Worm (Caenorhabditis elegans) whole organism, L1 larva: ENCODE results near the gene sru-16.
"Not testable (repeated sequence)": the region's sequence is repeated elsewhere in the genome, so short reads cannot be mapped to it uniquely, and the experiment has no call there.

ENCODE experiments used
- C04F5.9 ChIP-seq: sonication (generic microtip); optimal IDR thresholded peaks from 2 replicates; lab custom pipeline; 2016; ENCODE audit warnings: missing genetic modification characterization, missing compliant biosample characterization
- C16A3.4 ChIP-seq: fragments of 150-350 bp; optimal IDR thresholded peaks from 2 replicates; lab custom pipeline; 2014; ENCODE audit warnings: missing biosample characterization, missing genetic modification characterization
- C34B4.2 ChIP-seq: sonication (generic microtip); optimal IDR thresholded peaks from 2 replicates; lab custom pipeline; 2017; ENCODE audit warnings: mild to moderate bottlenecking, missing genetic modification characterization, missing compliant biosample characterization
- F16B12.6 ChIP-seq: fragments of 150-350 bp; optimal IDR thresholded peaks from 2 replicates; lab custom pipeline; 2014; ENCODE audit warnings: missing biosample characterization, missing genetic modification characterization
- alr-1 ChIP-seq: fragments of 200-800 bp; sonication (Bioruptor generic); optimal IDR thresholded peaks from 2 replicates; lab custom pipeline; 2018; ENCODE audit warnings: borderline replicate concordance, mild to moderate bottlenecking, missing genetic modification characterization, missing compliant biosample characterization
- ceh-63 ChIP-seq: fragments of 200-800 bp; sonication (Bioruptor generic); optimal IDR thresholded peaks from 2 replicates; lab custom pipeline; 2018; ENCODE audit warnings: mild to moderate bottlenecking, missing genetic modification characterization, missing compliant biosample characterization
- ces-1 ChIP-seq: fragments of 150-350 bp; optimal IDR thresholded peaks from 2 replicates; lab custom pipeline; 2014; ENCODE audit warnings: missing biosample characterization, missing genetic modification reagents, missing genetic modification characterization
- efl-1 ChIP-seq, 4 experiments: fragments of 150-350 bp; optimal IDR thresholded peaks in 3 of 4; peaks in 1 of 4; 1 replicate in 1 of 4; 2 replicates in 3 of 4; lab custom pipeline; 2014; ENCODE audit warnings: missing biosample characterization in 2 of 4, missing genetic modification characterization in 2 of 4, missing genetic modification reagents in 2 of 4
- efl-3 ChIP-seq: fragments of 200-800 bp; sonication (Bioruptor generic); optimal IDR thresholded peaks from 2 replicates; lab custom pipeline; 2018; ENCODE audit warnings: mild to moderate bottlenecking, missing genetic modification characterization, missing compliant biosample characterization
- egl-13 ChIP-seq: sonication (generic microtip); optimal IDR thresholded peaks from 2 replicates; lab custom pipeline; 2016; ENCODE audit warnings: missing genotype, missing genetic modification reagents, missing genetic modification characterization, missing compliant biosample characterization
- egl-27 ChIP-seq, 2 experiments: fragments of 150-350 bp in 1 of 2; sonication (generic microtip); optimal IDR thresholded peaks; 3 replicates each; lab custom pipeline; 2017 to 2018; ENCODE audit warnings: missing biosample characterization in 2 of 2, missing genetic modification characterization in 2 of 2, missing genetic modification reagents in 2 of 2
- fkh-10 ChIP-seq: sonication (generic microtip); optimal IDR thresholded peaks from 2 replicates; lab custom pipeline; 2017; ENCODE audit warnings: missing biosample characterization, missing genetic modification reagents, missing genetic modification characterization
- fkh-4 ChIP-seq: sonication (generic microtip); optimal IDR thresholded peaks from 2 replicates; lab custom pipeline; 2016; ENCODE audit warnings: missing compliant biosample characterization, missing genetic modification characterization, borderline replicate concordance
- fkh-8 ChIP-seq: sonication (generic microtip); optimal IDR thresholded peaks from 2 replicates; lab custom pipeline; 2016; ENCODE audit warnings: mild to moderate bottlenecking, missing genetic modification characterization, missing compliant biosample characterization
- grh-1 ChIP-seq: fragments of 200-800 bp; sonication (Bioruptor generic); IDR thresholded peaks from 2 replicates; pipeline ENCODE4 v1.3.6; 2022; ENCODE audit warnings: missing genetic modification reagents, missing genetic modification characterization, missing compliant biosample characterization
- hlh-17 ChIP-seq: fragments of 200-800 bp; sonication (Bioruptor generic); optimal IDR thresholded peaks from 2 replicates; lab custom pipeline; 2018; ENCODE audit warnings: missing genetic modification characterization, mild to moderate bottlenecking, missing compliant biosample characterization, moderate library complexity, borderline replicate concordance
- jun-1 ChIP-seq: fragments of 150-350 bp; optimal IDR thresholded peaks from 2 replicates; lab custom pipeline; 2014; ENCODE audit warnings: missing biosample characterization, missing genetic modification reagents, missing genetic modification characterization
- lin-15B ChIP-seq: fragments of 150-350 bp; sonication (generic microtip); optimal IDR thresholded peaks from 3 replicates; lab custom pipeline; 2014; ENCODE audit warnings: missing biosample characterization, missing genetic modification characterization
- lin-35 ChIP-seq, 2 experiments: fragments of 150-350 bp; optimal IDR thresholded peaks; 2 replicates each; lab custom pipeline; 2014; ENCODE audit warnings: missing biosample characterization in 2 of 2, missing genetic modification characterization in 2 of 2, missing genetic modification reagents in 2 of 2
- mab-9 ChIP-seq: fragments of 200-800 bp; sonication (Bioruptor generic); IDR thresholded peaks from 2 replicates; pipeline ENCODE4 v1.3.6; 2022; ENCODE audit warnings: missing genetic modification reagents, missing genetic modification characterization, missing compliant biosample characterization
- mep-1 ChIP-seq: fragments of 150-350 bp; optimal IDR thresholded peaks from 2 replicates; lab custom pipeline; 2014; ENCODE audit warnings: missing biosample characterization, missing genetic modification characterization
- nhr-11 ChIP-seq: fragments of 150-350 bp; optimal IDR thresholded peaks from 2 replicates; lab custom pipeline; 2014; ENCODE audit warnings: missing biosample characterization, missing genetic modification characterization
- nhr-237 ChIP-seq: fragments of 150-350 bp; optimal IDR thresholded peaks from 2 replicates; lab custom pipeline; 2014; ENCODE audit warnings: missing biosample characterization, missing genetic modification characterization
- nhr-76 ChIP-seq: sonication (generic microtip); optimal IDR thresholded peaks from 2 replicates; lab custom pipeline; 2017; ENCODE audit warnings: missing biosample characterization, missing genetic modification characterization
- nhr-90 ChIP-seq: sonication (generic microtip); optimal IDR thresholded peaks from 2 replicates; lab custom pipeline; 2016; ENCODE audit warnings: mild to moderate bottlenecking, missing genetic modification characterization, missing compliant biosample characterization; ENCODE audit not compliant: poor library complexity
- sup-37 ChIP-seq: fragments of 200-800 bp; sonication (Bioruptor generic); optimal IDR thresholded peaks from 2 replicates; lab custom pipeline; 2018; ENCODE audit warnings: mild to moderate bottlenecking, missing genetic modification characterization, missing compliant biosample characterization
- swsn-7 ChIP-seq: sonication (generic microtip); optimal IDR thresholded peaks from 2 replicates; lab custom pipeline; 2016; ENCODE audit warnings: missing genetic modification characterization, missing compliant biosample characterization
- tbx-2 ChIP-seq: sonication (generic microtip); optimal IDR thresholded peaks from 2 replicates; lab custom pipeline; 2016; ENCODE audit warnings: missing genetic modification characterization, missing compliant biosample characterization
- unc-62 ChIP-seq: fragments of 150-350 bp; optimal IDR thresholded peaks from 2 replicates; lab custom pipeline; 2014; ENCODE audit warnings: missing biosample characterization, missing genetic modification reagents, missing genetic modification characterization
- unc-86 ChIP-seq: sonication (generic microtip); optimal IDR thresholded peaks from 2 replicates; lab custom pipeline; 2016; ENCODE audit warnings: missing genetic modification characterization, missing compliant biosample characterization
- xbp-1 ChIP-seq: sonication (generic microtip); optimal IDR thresholded peaks from 2 replicates; lab custom pipeline; 2016; ENCODE audit warnings: missing genetic modification characterization, missing compliant biosample characterization
- zag-1 ChIP-seq: fragments of 150-350 bp; optimal IDR thresholded peaks from 2 replicates; lab custom pipeline; 2014; ENCODE audit warnings: missing biosample characterization, missing genetic modification characterization
- ztf-11 ChIP-seq, 2 experiments: sonication (generic microtip); optimal IDR thresholded peaks; 2 replicates each; lab custom pipeline; 2016 to 2017; ENCODE audit warnings: missing genetic modification characterization in 2 of 2, missing biosample characterization in 1 of 2, missing compliant biosample characterization in 1 of 2

Gene sru-16

ce11 chrIV:13578174-13578573 is 879 bp upstream of the sru-16 start, which contains the start of gene Y45F10B.8:
Y45F10B.8 (minus strand) TSS chrIV:13578274.
- TF ChIP-seq egl-13 (tag; lab: Kevin White, UChicago); grh-1 (GFP tag; lab: Robert Waterston, UW); nhr-11 (tag; lab: Kevin White, UChicago): not testable (repeated sequence)

ce11 chrIV:13582909-13583308 is 3.9 kb downstream of the sru-16 start, which contains the start of gene sru-12:
sru-12 (plus strand) TSS chrIV:13583209.
- no peak for TF ChIP-seq fkh-8
- TF ChIP-seq fkh-4 (tag; lab: Kevin White, UChicago): no peak
- TF ChIP-seq nhr-90: no peak
- no peak for TF ChIP-seq unc-86 (tag; lab: Kevin White, UChicago)
- no peak for TF ChIP-seq efl-3 (GFP tag; lab: Kevin White, UChicago)
- no peak for TF ChIP-seq nhr-237 (tag; lab: Kevin White, UChicago)

ce11 chrIV:13584646-13585045 is 5.6 kb downstream of the sru-16 start, which contains the start of gene sru-11:
sru-11 (plus strand) TSS chrIV:13584946.
- TF ChIP-seq swsn-7 (tag; lab: Kevin White, UChicago): no peak
- TF ChIP-seq fkh-10 (GFP tag; lab: Kevin White, UChicago): no peak
- TF ChIP-seq tbx-2 (tag; lab: Kevin White, UChicago): no peak
- TF ChIP-seq C04F5.9 (tag; lab: Kevin White, UChicago): no peak
- TF ChIP-seq hlh-17: no peak
- no peak for TF ChIP-seq efl-1 (optimal IDR thresholded peaks at IDR 0.05; lab: Kevin White, UChicago)
- TF ChIP-seq efl-1 (GFP tag; optimal IDR thresholded peaks at IDR 0.05 in 1 of 2; lab: Kevin White, UChicago): no peak
- no peak for TF ChIP-seq unc-62 (GFP tag; lab: Kevin White, UChicago)

ce11 chrIV:13587175-13587574 is 8.1 kb downstream of the sru-16 start, which contains the start of gene Y45F10B.12:
Y45F10B.12 (plus strand) TSS chrIV:13587475.
- TF ChIP-seq swsn-7 (tag; lab: Kevin White, UChicago): no peak
- no peak for TF ChIP-seq ceh-63 (GFP tag; lab: Kevin White, UChicago)
- TF ChIP-seq lin-15B (tag; lab: Kevin White, UChicago): no peak
- no peak for TF ChIP-seq mep-1 (tag; lab: Kevin White, UChicago)
- TF ChIP-seq mab-9 (GFP tag; lab: Robert Waterston, UW): no peak
- TF ChIP-seq xbp-1 (tag; lab: Kevin White, UChicago): no peak
- no peak for TF ChIP-seq alr-1 (tag; lab: Kevin White, UChicago)
- TF ChIP-seq grh-1 (GFP tag; lab: Robert Waterston, UW): no peak
- no peak for TF ChIP-seq sup-37 (GFP tag; lab: Kevin White, UChicago)
- TF ChIP-seq C16A3.4 (tag; lab: Kevin White, UChicago): no peak
- TF ChIP-seq jun-1 (tag; lab: Kevin White, UChicago): no peak
- no peak for TF ChIP-seq zag-1 (tag; lab: Kevin White, UChicago)
- TF ChIP-seq lin-35 (GFP tag; optimal IDR thresholded peaks at IDR 0.05; lab: Kevin White, UChicago): no peak
- no peak for TF ChIP-seq nhr-76 (tag; lab: Kevin White, UChicago)
- TF ChIP-seq efl-1 (optimal IDR thresholded peaks at IDR 0.05; lab: Kevin White, UChicago): no peak
- no peak for TF ChIP-seq efl-1 (GFP tag; optimal IDR thresholded peaks at IDR 0.05 in 1 of 2; lab: Kevin White, UChicago)
- TF ChIP-seq egl-27 (tag; optimal IDR thresholded peaks at IDR 0.05; lab: Kevin White, UChicago): no peak
- no peak for TF ChIP-seq ces-1 (GFP tag; lab: Kevin White, UChicago)
- no peak for TF ChIP-seq C34B4.2 (tag; lab: Kevin White, UChicago)

ce11 chrIV:13588544-13589043 is 9.5 kb downstream of the sru-16 start, which contains the start of gene sru-9:
sru-9 (plus strand) TSS chrIV:13588993.
- not testable (repeated sequence) for TF ChIP-seq F16B12.6 (tag; lab: Kevin White, UChicago); ztf-11 (tag; optimal IDR thresholded peaks at IDR 0.05; lab: Kevin White, UChicago); egl-27 (tag; optimal IDR thresholded peaks at IDR 0.05; lab: Kevin White, UChicago)
